Worm (Caenorhabditis elegans): Measurements from ENCODE around the gene F38B6.7.

- TF ChIP-seq lsy-2 (tag; optimal IDR thresholded peaks at IDR 0.05), result no peak
- TF ChIP-seq mep-1 (tag; optimal IDR thresholded peaks at IDR 0.05), result no peak
- TF ChIP-seq mdl-1 (tag; optimal IDR thresholded peaks at IDR 0.05), result peak in 1 of 2 experiments; percentile 42
- TF ChIP-seq dmd-6 (GFP tag; IDR thresholded peaks at IDR 0.05), result no peak; the same call in 1 of the 2 replicates
- TF ChIP-seq daf-12 (tag; optimal IDR thresholded peaks at IDR 0.05), result no peak
- TF ChIP-seq ztf-11 (tag; optimal IDR thresholded peaks at IDR 0.05), result no peak
- TF ChIP-seq nhr-77 (tag; optimal IDR thresholded peaks at IDR 0.05), result no peak
- TF ChIP-seq D1046.2 (GFP tag; IDR thresholded peaks at IDR 0.05), result no peak
- no peak for TF ChIP-seq aly-2 (tag; optimal IDR thresholded peaks at IDR 0.05)
- TF ChIP-seq nhr-25 (tag; optimal IDR thresholded peaks at IDR 0.05; ENCODE audit: borderline replicate concordance, insufficient read depth), result no peak
- TF ChIP-seq ama-1 (optimal IDR thresholded peaks at IDR 0.05), result no peak
Measured at ce11 chrX:6740983-6741365, 42.8 kb upstream of the F38B6.7 start.

Measured in whole organism, L4 larva.